Worm (Caenorhabditis elegans): Measurements from ENCODE around the gene F25B4.8.

Gene F25B4.8

ce11 chrV:5687115-5687979 lies 4.2 kb downstream of the F25B4.8 start, which contains the start of gene F25B4.7:
Gene F25B4.7 (minus strand): TSS chrV:5687226.
- TF ChIP-seq hlh-30 (tag; optimal IDR thresholded peaks at IDR 0.05; ENCODE audit: insufficient read depth) (peak; percentile 50), ZK546.5 (tag; optimal IDR thresholded peaks at IDR 0.05) (no peak), daf-19 (GFP tag; conservative IDR thresholded peaks at IDR 0.05) (no peak), nhr-6 (tag; optimal IDR thresholded peaks at IDR 0.05) (no peak), Y75B8A.6 (GFP tag; IDR thresholded peaks at IDR 0.05) (no peak), dmd-9 (GFP tag; IDR thresholded peaks at IDR 0.05) (no peak), ztf-7 (tag; optimal IDR thresholded peaks at IDR 0.05) (peak; percentile 54), aha-1 (tag) (peak; percentile 71), nhr-76 (tag; optimal IDR thresholded peaks at IDR 0.05) (no peak), ama-1 (optimal IDR thresholded peaks at IDR 0.05) (no peak), F10B5.3 (tag; optimal IDR thresholded peaks at IDR 0.05) (no peak), skn-1 (tag; optimal IDR thresholded peaks at IDR 0.05) (no peak), lin-13 (GFP tag; optimal IDR thresholded peaks at IDR 0.05) (no peak), F37D6.2 (tag; optimal IDR thresholded peaks at IDR 0.05) (no peak), gei-8 (GFP tag; optimal IDR thresholded peaks at IDR 0.05) (no peak), F44E2.7 (GFP tag; IDR thresholded peaks at IDR 0.05) (no peak), nhr-237 (tag; optimal IDR thresholded peaks at IDR 0.05) (no peak), daf-8 (GFP tag; IDR thresholded peaks at IDR 0.05) (no peak), unc-62 (GFP tag; optimal IDR thresholded peaks at IDR 0.05 in 1 of 2) (peak in 1 of 2 experiments; percentile 43), unc-62 (tag; optimal IDR thresholded peaks at IDR 0.05) (no peak), duxl-1 (tag; optimal IDR thresholded peaks at IDR 0.05; ENCODE audit: poor library complexity) (no peak), lin-38 (GFP tag; IDR thresholded peaks at IDR 0.05) (peak; percentile 45), dve-1 (tag; optimal IDR thresholded peaks at IDR 0.05; ENCODE audit: insufficient read depth) (no peak), mxl-3 (GFP tag; optimal IDR thresholded peaks at IDR 0.05) (peak; percentile 44), hlh-11 (tag; optimal IDR thresholded peaks at IDR 0.05) (peak; percentile 11), dmd-6 (GFP tag; IDR thresholded peaks at IDR 0.05) (0 out of 2 replicates have a peak, but pooled peaks have one; percentile 27), R02D3.7 (tag; optimal IDR thresholded peaks at IDR 0.05) (no peak), mdl-1 (tag; optimal IDR thresholded peaks at IDR 0.05) (peak in 1 of 2 experiments; percentile 64), mes-2 (tag; optimal IDR thresholded peaks at IDR 0.05; ENCODE audit: poor library complexity, severe bottlenecking) (peak; percentile 31), ceh-82 (tag; optimal IDR thresholded peaks at IDR 0.05) (no peak), D1046.2 (GFP tag; IDR thresholded peaks at IDR 0.05) (no peak), hmg-1.1 (GFP tag; IDR thresholded peaks at IDR 0.05) (no peak), zag-1 (tag; optimal IDR thresholded peaks at IDR 0.05) (no peak), snpc-4 (tag; optimal IDR thresholded peaks at IDR 0.05) (no peak), nhr-28 (tag; optimal IDR thresholded peaks at IDR 0.05) (peak; percentile 55), daf-16 (GFP tag; optimal IDR thresholded peaks at IDR 0.05) (no peak), daf-16 (tag; optimal IDR thresholded peaks at IDR 0.05) (peak; percentile 21), lsy-2 (tag; optimal IDR thresholded peaks at IDR 0.05) (peak in 1 of 2 experiments; percentile 13), ctbp-1 (GFP tag; IDR thresholded peaks at IDR 0.05) (no peak), fkh-10 (GFP tag; optimal IDR thresholded peaks at IDR 0.05) (no peak), hif-1 (tag; optimal IDR thresholded peaks at IDR 0.05) (no peak), php-3 (GFP tag; IDR thresholded peaks at IDR 0.05) (no peak), ceh-62 (tag; optimal IDR thresholded peaks at IDR 0.05) (no peak), lin-39 (tag; optimal IDR thresholded peaks at IDR 0.05) (no peak)
